Fruit fly (Drosophila melanogaster) whole organism, wandering third instar larva: Measurements from ENCODE around the gene CG15471.

Experiments used
- br ChIP-seq: fragments of 200-800 bp; sonication (Bioruptor generic); optimal IDR thresholded peaks from 2 replicates; lab custom pipeline; 2016; ENCODE audit warnings: missing biosample characterization, missing genetic modification characterization
- brk ChIP-seq: fragments of 200-800 bp; sonication (Bioruptor generic); optimal IDR thresholded peaks from 2 replicates; lab custom pipeline; 2016; ENCODE audit warnings: missing biosample characterization, mild to moderate bottlenecking, missing genetic modification characterization
- h ChIP-seq: fragments of 200-800 bp; sonication (Bioruptor generic); optimal IDR thresholded peaks from 3 replicates; lab custom pipeline; 2016; ENCODE audit warnings: missing biosample characterization, mild to moderate bottlenecking, missing genetic modification characterization
- woc ChIP-seq: sonication (Bioruptor generic); optimal IDR thresholded peaks from 2 replicates; lab custom pipeline; 2016; ENCODE audit warnings: missing biosample characterization, mild to moderate bottlenecking, missing genetic modification characterization

dm6 chrX:4770037-4770436, 12.6 kb downstream of the CG15471 start, which contains the start of gene CG15472:
- TF ChIP-seq h (GFP tag; lab: Kevin White, UChicago) (no peak), woc (GFP tag; lab: Kevin White, UChicago) (no peak), brk (GFP tag; lab: Kevin White, UChicago) (no peak), br (no peak)
